Worm (Caenorhabditis elegans) whole organism, midembryonic: ENCODE data around the gene K02D3.2.

Experiments used
- T22C8.4 ChIP-seq: fragments of 200-800 bp; sonication (Bioruptor generic); IDR thresholded peaks from 2 replicates; pipeline ENCODE4 v1.3.6; 2022; ENCODE audit warnings: missing genetic modification characterization, missing compliant biosample characterization
- cog-1 ChIP-seq: sonication (generic microtip); optimal IDR thresholded peaks from 2 replicates; lab custom pipeline; 2016; ENCODE audit warnings: missing genetic modification characterization, missing compliant biosample characterization
- flt-1 ChIP-seq: fragments of 200-800 bp; sonication (Bioruptor generic); IDR thresholded peaks from 2 replicates; pipeline ENCODE4 v1.3.6; 2022; ENCODE audit warnings: missing genetic modification characterization, missing compliant biosample characterization
- klf-2 ChIP-seq: fragments of 200-800 bp; sonication (Bioruptor generic); conservative IDR thresholded peaks from 2 replicates; pipeline ENCODE4 v1.3.6; 2022; ENCODE audit warnings: missing genetic modification reagents, missing genetic modification characterization, missing compliant biosample characterization
- med-1 ChIP-seq: sonication (generic microtip); optimal IDR thresholded peaks from 2 replicates; lab custom pipeline; 2017; ENCODE audit warnings: missing genetic modification characterization, mild to moderate bottlenecking, missing compliant biosample characterization, antibody characterized with exemption, missing genetic modification reagents; ENCODE audit not compliant: insufficient read depth
- ref-1 ChIP-seq: fragments of 200-800 bp; sonication (Bioruptor generic); conservative IDR thresholded peaks from 2 replicates; pipeline ENCODE4 v1.3.6; 2022; ENCODE audit warnings: missing genetic modification reagents, missing genetic modification characterization, missing compliant biosample characterization
- tab-1 ChIP-seq: fragments of 200-800 bp; sonication (Bioruptor generic); IDR thresholded peaks from 2 replicates; pipeline ENCODE4 v1.3.6; 2022; ENCODE audit warnings: missing genetic modification characterization, missing compliant biosample characterization
- ztf-23 ChIP-seq: fragments of 200-800 bp; sonication (Bioruptor generic); IDR thresholded peaks from 2 replicates; pipeline ENCODE4 v1.3.6; 2022; ENCODE audit warnings: missing genetic modification reagents, missing genetic modification characterization, missing compliant biosample characterization

ce11 chrX:13736679-13737078 lies 24.9 kb upstream of the K02D3.2 start:
- TF ChIP-seq ztf-23 (GFP tag; lab: Robert Waterston, UW) (no peak), tab-1 (GFP tag; lab: Robert Waterston, UW) (no peak), flt-1 (no peak), med-1 (GFP tag; lab: Kevin White, UChicago) (no peak), ref-1 (GFP tag; lab: Robert Waterston, UW) (no peak), klf-2 (GFP tag; lab: Robert Waterston, UW) (no peak), cog-1 (tag; lab: Kevin White, UChicago) (no peak), T22C8.4 (no peak)
